Worm (Caenorhabditis elegans): ENCODE results near the gene ifc-1.
A peak's percentile ranks its signal among the peaks of the same experiment; 100 is the strongest.

Gene ifc-1

DNA sequence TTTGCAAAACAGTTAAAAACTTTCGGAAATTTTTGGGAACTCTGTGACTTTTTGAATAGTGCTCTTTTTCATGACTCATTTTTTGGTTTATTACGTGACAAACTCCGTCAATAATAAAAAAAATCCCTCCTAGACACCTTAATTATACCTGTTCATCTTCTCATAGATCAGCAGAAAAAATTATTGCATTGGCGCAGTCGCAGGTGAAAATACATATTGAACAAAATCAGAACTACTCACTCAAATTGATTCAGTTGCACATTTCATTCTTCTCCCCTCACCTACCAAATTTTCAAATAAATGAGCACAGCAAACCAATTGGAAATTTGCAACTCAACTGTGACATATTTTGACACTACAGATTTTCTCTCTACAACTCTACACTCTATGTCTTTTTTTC is 11.8 kb downstream of the ifc-1 start, which contains the start of gene srh-127:
TSS of gene srh-127 (plus strand) at position 301 of the 400 bp plus-strand sequence.
- no peak for TF ChIP-seq lsy-12 (tag; optimal IDR thresholded peaks at IDR 0.05)

DNA sequence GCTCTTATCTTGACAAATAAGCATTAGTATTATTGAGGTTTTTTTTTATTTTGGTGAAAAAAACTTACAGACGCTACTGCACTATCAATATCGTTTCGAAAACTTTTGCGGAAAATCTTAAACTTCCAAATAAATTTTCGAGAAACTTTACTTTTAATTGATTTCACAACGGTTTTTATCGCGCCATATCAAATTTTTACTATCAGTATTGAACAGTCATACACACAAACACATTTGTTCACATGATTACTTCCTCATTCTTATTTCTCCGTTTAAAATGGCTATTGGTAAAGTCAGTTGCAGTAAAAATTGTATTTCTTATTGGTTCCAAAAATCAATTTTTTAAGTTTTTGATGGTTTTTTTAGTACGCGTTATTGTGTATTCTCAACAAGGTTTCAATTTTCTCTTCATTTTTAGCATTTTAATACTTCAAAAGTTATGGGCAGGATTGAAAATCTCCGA is 15.0 kb downstream of the ifc-1 start, which contains the start of gene pals-32:
TSS of gene pals-32 (plus strand) at position 413 of the 463 bp plus-strand sequence.
- no peak for TF ChIP-seq aly-2 (tag; optimal IDR thresholded peaks at IDR 0.05)
- TF ChIP-seq elt-2 (tag; optimal IDR thresholded peaks at IDR 0.05) = peak; percentile 51
- TF ChIP-seq nhr-76 (tag; optimal IDR thresholded peaks at IDR 0.05) = no peak

DNA sequence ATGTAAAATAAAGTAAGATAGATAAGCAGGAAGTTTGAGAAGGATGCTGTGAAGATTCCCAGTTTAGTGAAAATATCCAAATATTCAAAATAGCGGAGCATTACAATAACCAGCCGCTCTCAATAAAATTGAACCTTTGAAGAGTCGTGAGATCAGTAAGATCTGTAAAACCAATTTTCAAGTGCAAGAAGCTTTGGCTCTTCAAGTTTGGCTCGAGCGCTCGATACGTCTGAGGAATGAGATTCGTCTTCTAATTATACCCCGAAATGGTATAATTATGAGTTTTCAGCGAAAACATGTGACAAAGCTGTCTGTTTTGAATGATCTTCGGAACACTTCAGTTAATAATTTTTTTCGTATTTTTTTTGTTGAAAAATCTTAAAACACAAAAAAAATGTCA is 18.7 kb downstream of the ifc-1 start, which contains the start of gene str-46:
TSS of gene str-46 (minus strand) at position 101 of the 400 bp plus-strand sequence.
- TF ChIP-seq nhr-11 (tag; optimal IDR thresholded peaks at IDR 0.05) = no peak

DNA sequence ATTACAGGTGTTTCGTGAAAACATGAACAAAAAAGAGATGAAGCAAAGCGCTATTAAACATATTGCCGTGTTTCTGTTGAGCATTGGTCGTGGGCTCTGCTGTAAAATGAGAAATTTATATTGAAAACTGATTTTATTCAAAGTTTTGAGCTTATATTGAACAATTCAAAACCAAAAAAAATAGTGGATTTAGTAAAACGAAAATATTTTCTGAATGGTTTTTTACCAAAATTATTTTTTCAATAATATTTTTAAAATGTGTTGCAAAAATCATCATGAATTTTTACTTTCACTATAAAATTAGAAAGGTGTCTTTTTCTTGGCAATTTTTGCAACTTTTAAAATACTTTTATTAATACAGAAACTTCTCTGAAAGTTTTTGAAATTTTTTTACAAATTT is 22.0 kb downstream of the ifc-1 start, which contains the start of gene C31B8.7:
TSS of gene C31B8.7 (minus strand) at position 101 of the 400 bp plus-strand sequence.
- no peak for TF ChIP-seq aly-2 (tag; optimal IDR thresholded peaks at IDR 0.05)
- TF ChIP-seq nhr-237 (tag; optimal IDR thresholded peaks at IDR 0.05) = no peak
- no peak for TF ChIP-seq nfya-1 (tag; optimal IDR thresholded peaks at IDR 0.05; ENCODE audit: insufficient read depth)
- TF ChIP-seq mdl-1 (tag; optimal IDR thresholded peaks at IDR 0.05) = no peak
- TF ChIP-seq elt-2 (tag; optimal IDR thresholded peaks at IDR 0.05) = no peak

DNA sequence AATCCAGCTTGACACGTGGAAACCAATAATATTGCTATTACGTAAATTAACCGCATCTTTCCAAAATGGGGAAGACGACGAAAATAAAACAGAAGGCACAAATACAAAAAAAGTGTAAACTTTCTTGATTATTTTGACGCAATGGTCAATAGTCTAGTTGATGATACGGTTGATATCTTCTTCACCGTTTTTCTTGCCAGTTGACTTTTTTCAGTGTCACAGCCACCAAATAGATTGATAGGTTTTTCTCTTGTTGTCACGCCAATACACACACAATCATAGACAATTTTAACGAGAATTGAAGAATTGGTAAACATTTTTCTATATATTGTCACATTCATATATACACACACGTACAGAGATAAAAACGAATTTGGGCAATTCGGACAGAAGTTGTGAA is 28.3 kb downstream of the ifc-1 start, which contains the start of gene zmp-3:
TSS of gene zmp-3 (minus strand) at position 101 of the 400 bp plus-strand sequence.
- no peak for TF ChIP-seq nhr-25 (tag; optimal IDR thresholded peaks at IDR 0.05)

DNA sequence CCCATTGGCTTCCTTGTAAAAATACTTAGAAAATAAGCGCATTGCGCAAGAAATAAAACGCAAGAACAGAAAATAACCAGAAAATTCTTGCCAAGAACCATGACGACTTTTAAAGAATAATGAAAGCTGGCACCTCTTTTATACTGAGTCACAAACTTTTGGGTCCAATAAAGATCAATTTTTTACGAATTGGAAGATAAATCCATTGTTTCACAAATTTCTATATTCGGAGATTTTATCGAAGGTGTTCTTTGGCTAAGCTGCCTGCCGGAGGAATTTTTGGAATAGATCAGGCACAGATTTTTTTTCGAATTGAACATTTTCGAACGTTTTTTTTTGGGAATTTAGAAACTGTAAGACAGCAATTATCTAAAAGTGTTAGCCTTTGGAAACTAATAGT is 31.7 kb downstream of the ifc-1 start, which contains the start of gene C31B8.9:
TSS of gene C31B8.9 (minus strand) at position 101 of the 400 bp plus-strand sequence.
- TF ChIP-seq mml-1 (tag; optimal IDR thresholded peaks at IDR 0.05) (no peak), sea-2 (GFP tag; optimal IDR thresholded peaks at IDR 0.05) (no peak), zag-1 (tag; optimal IDR thresholded peaks at IDR 0.05) (no peak), nhr-43 (tag; optimal IDR thresholded peaks at IDR 0.05; ENCODE audit: poor library complexity, severe bottlenecking) (no peak), hmg-11 (tag; optimal IDR thresholded peaks at IDR 0.05) (no peak), ceh-28 (tag; optimal IDR thresholded peaks at IDR 0.05) (no peak), pha-4 (tag; optimal IDR thresholded peaks at IDR 0.05) (no peak), elt-2 (tag; optimal IDR thresholded peaks at IDR 0.05) (no peak), ceh-16 (tag; optimal IDR thresholded peaks at IDR 0.05) (no peak), egl-5 (tag; optimal IDR thresholded peaks at IDR 0.05) (no peak), nfya-1 (tag; optimal IDR thresholded peaks at IDR 0.05; ENCODE audit: insufficient read depth) (no peak), ZK546.5 (tag; optimal IDR thresholded peaks at IDR 0.05) (no peak)

DNA sequence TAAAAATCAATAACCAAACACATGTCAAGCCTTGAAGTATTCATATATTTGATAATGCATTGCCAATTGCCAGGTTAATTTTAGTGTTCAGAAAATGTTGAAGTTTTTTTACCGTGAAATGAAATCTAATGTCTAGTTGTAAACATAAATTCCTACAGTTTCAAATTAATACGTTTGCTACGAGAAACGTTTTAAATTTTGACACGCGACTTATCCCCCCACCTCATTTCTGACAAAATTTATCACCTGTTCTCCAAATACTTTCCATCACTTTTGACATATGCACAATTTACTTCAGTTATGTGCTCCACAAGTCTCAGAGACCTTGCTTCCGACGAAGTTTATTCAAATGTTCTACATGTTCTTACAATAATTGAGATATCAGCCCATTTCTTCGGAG is 32.8 kb downstream of the ifc-1 start, which contains the start of gene srh-146:
TSS of gene srh-146 (plus strand) at position 301 of the 400 bp plus-strand sequence.
- TF ChIP-seq jun-1 (tag; optimal IDR thresholded peaks at IDR 0.05) (no peak), hmg-11 (tag; optimal IDR thresholded peaks at IDR 0.05) (no peak), nhr-43 (tag; optimal IDR thresholded peaks at IDR 0.05; ENCODE audit: poor library complexity, severe bottlenecking) (no peak), nhr-12 (tag; optimal IDR thresholded peaks at IDR 0.05) (no peak), ama-1 (optimal IDR thresholded peaks at IDR 0.05) (no peak), elt-3 (tag; optimal IDR thresholded peaks at IDR 0.05) (no peak), ztf-4 (tag; optimal IDR thresholded peaks at IDR 0.05) (no peak), pqm-1 (tag; optimal IDR thresholded peaks at IDR 0.05) (no peak), ceh-16 (tag; optimal IDR thresholded peaks at IDR 0.05) (no peak), lin-39 (tag; optimal IDR thresholded peaks at IDR 0.05) (no peak), nhr-237 (tag; optimal IDR thresholded peaks at IDR 0.05) (no peak), nhr-11 (tag; optimal IDR thresholded peaks at IDR 0.05) (no peak), daf-12 (tag; optimal IDR thresholded peaks at IDR 0.05) (no peak), egl-5 (tag; optimal IDR thresholded peaks at IDR 0.05) (no peak), nhr-25 (tag; optimal IDR thresholded peaks at IDR 0.05) (no peak), tbx-2 (tag; optimal IDR thresholded peaks at IDR 0.05) (no peak), unc-39 (tag; optimal IDR thresholded peaks at IDR 0.05) (no peak)
